Worm (Caenorhabditis elegans) whole organism, early embryonic: Measurements from ENCODE around the gene C32A9.1.
A peak's percentile ranks its signal among the peaks of the same experiment; 100 is the strongest.

Source experiments
- B0310.2 ChIP-seq: sonication (generic microtip); optimal IDR thresholded peaks from 2 replicates; lab custom pipeline; 2016; ENCODE audit warnings: mild to moderate bottlenecking, missing genetic modification characterization, missing compliant biosample characterization
- F13C5.2 ChIP-seq: sonication (generic microtip); optimal IDR thresholded peaks from 2 replicates; lab custom pipeline; 2017; ENCODE audit warnings: mild to moderate bottlenecking, missing genetic modification characterization, inconsistent platforms, missing compliant biosample characterization
- ama-1 ChIP-seq: fragments of 150-350 bp; optimal IDR thresholded peaks from 2 replicates; lab custom pipeline; 2014
- ceh-13 ChIP-seq: fragments of 200-800 bp; sonication (Bioruptor generic); optimal IDR thresholded peaks from 2 replicates; lab custom pipeline; 2018; ENCODE audit warnings: mild to moderate bottlenecking, missing genetic modification characterization, missing compliant biosample characterization
- ets-7 ChIP-seq: sonication (generic microtip); optimal IDR thresholded peaks from 2 replicates; lab custom pipeline; 2016; ENCODE audit warnings: missing genotype, missing genetic modification characterization, missing compliant biosample characterization
- flt-1 ChIP-seq: fragments of 200-800 bp; sonication (Bioruptor generic); IDR thresholded peaks from 2 replicates; pipeline ENCODE4 v1.3.6; 2022; ENCODE audit warnings: missing genetic modification characterization, missing compliant biosample characterization
- hnd-1 ChIP-seq: sonication (generic microtip); optimal IDR thresholded peaks from 2 replicates; lab custom pipeline; 2016; ENCODE audit warnings: missing genetic modification characterization, missing compliant biosample characterization
- pes-1 ChIP-seq: fragments of 200-800 bp; sonication (Bioruptor generic); IDR thresholded peaks from 2 replicates; pipeline ENCODE4 v1.3.6; 2022; ENCODE audit warnings: missing genetic modification reagents, missing genetic modification characterization, missing compliant biosample characterization
- sea-1 ChIP-seq: fragments of 200-800 bp; sonication (Bioruptor generic); conservative IDR thresholded peaks from 2 replicates; pipeline ENCODE4 v1.3.6; 2022; ENCODE audit warnings: missing genetic modification characterization, missing compliant biosample characterization
- tbx-11 ChIP-seq: fragments of 200-800 bp; sonication (Bioruptor generic); IDR thresholded peaks from 2 replicates; pipeline ENCODE4 v1.3.6; 2022; ENCODE audit warnings: missing genetic modification characterization, missing compliant biosample characterization
- tbx-37 ChIP-seq: fragments of 200-800 bp; sonication (Bioruptor generic); conservative IDR thresholded peaks from 2 replicates; pipeline ENCODE4 v1.3.6; 2022; ENCODE audit warnings: missing genetic modification reagents, missing genetic modification characterization, missing compliant biosample characterization
- tra-4 ChIP-seq: sonication (generic microtip); optimal IDR thresholded peaks from 2 replicates; lab custom pipeline; 2017; ENCODE audit warnings: missing genetic modification characterization, missing compliant biosample characterization

ce11 chrX:10219184-10219705, 40.7 kb downstream of the C32A9.1 start:
- no peak for TF ChIP-seq ama-1 (lab: Kevin White, UChicago)
- no peak for TF ChIP-seq B0310.2 (tag; lab: Kevin White, UChicago)
- no peak for TF ChIP-seq ets-7
- TF ChIP-seq flt-1 (GFP tag; lab: Robert Waterston, UW): no peak
- TF ChIP-seq tbx-11 (GFP tag; lab: Robert Waterston, UW): 0 out of 2 replicates have a peak, but pooled peaks have one; percentile 43
- no peak for TF ChIP-seq tra-4 (tag; lab: Kevin White, UChicago)
- no peak for TF ChIP-seq sea-1 (GFP tag; lab: Robert Waterston, UW)
- no peak for TF ChIP-seq hnd-1
- no peak for TF ChIP-seq tbx-37 (GFP tag; lab: Robert Waterston, UW)
- TF ChIP-seq ceh-13: no peak
- no peak for TF ChIP-seq F13C5.2 (tag; lab: Kevin White, UChicago)
- no peak for TF ChIP-seq pes-1 (GFP tag; lab: Robert Waterston, UW)
